Fruit fly (Drosophila melanogaster) whole organism: Measurements from ENCODE around the gene CG31272.

ENCODE experiments used
- CG8478 ChIP-seq: fragments of >200 bp; optimal IDR thresholded peaks from 2 replicates; lab custom pipeline; 2018; ENCODE audit warnings: inconsistent platforms
- Dll ChIP-seq: fragments of >200 bp; optimal IDR thresholded peaks from 2 replicates; lab custom pipeline; 2017
- pan ChIP-seq: fragments of >200 bp; optimal IDR thresholded peaks from 2 replicates; lab custom pipeline; 2017
- psq ChIP-seq: fragments of >200 bp; optimal IDR thresholded peaks from 2 replicates; lab custom pipeline; 2017
- usp ChIP-seq: fragments of >200 bp; optimal IDR thresholded peaks from 2 replicates; lab custom pipeline; 2017; ENCODE audit warnings: missing biosample characterization, missing genetic modification characterization, mixed read lengths

DNA sequence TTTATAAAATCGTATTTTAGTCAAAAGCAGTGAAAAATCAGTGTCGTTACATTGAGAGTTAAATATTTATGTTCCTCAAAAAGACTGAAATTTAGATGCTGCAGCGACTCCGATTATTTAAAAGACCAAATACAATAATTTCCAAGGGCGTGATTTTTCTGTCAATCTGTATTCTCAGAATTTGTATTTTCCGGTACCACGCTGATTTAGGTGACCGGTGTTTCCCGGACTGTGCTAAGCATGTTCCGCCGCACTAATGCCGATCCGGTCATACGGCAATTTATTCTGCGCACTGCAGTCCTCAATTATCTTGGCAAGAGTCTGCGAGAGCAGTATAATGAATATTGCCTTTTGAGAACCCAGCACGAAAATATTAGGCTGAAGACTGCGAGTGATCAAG, 52.4 kb downstream of the CG31272 start, which contains the start of the genes CG31467 and CG14684:
- no peak for TF ChIP-seq psq (lab: Kevin White, UChicago)
- no peak for TF ChIP-seq pan (lab: Kevin White, UChicago)
- no peak for TF ChIP-seq usp (GFP tag; lab: Kevin White, UChicago)
- no peak for TF ChIP-seq CG8478 (lab: Kevin White, UChicago)
- TF ChIP-seq Dll (lab: Kevin White, UChicago), result no peak
